Fruit fly (Drosophila melanogaster) whole organism, embryonic: ENCODE results near the gene Rpt6.

ENCODE experiments used
- Abd-B ChIP-seq: fragments of 200-800 bp; sonication (Bioruptor generic); optimal IDR thresholded peaks from 2 replicates; lab custom pipeline; 2018; ENCODE audit warnings: missing biosample characterization, mild to moderate bottlenecking, missing genetic modification characterization, moderate library complexity
- Aef1 ChIP-seq: fragments of 200-800 bp; sonication (Bioruptor generic); IDR thresholded peaks from 3 replicates; pipeline ENCODE4 v1.3.6; 2022; ENCODE audit warnings: missing biosample characterization, missing genetic modification characterization
- Atf3 ChIP-seq: fragments of 200-800 bp; sonication (Bioruptor generic); optimal IDR thresholded peaks from 3 replicates; lab custom pipeline; 2016; ENCODE audit warnings: missing biosample characterization, missing genetic modification characterization
- Blimp-1 ChIP-seq: fragments of 200-800 bp; sonication (Bioruptor generic); optimal IDR thresholded peaks from 3 replicates; lab custom pipeline; 2018; ENCODE audit warnings: missing biosample characterization, missing genetic modification characterization, mild to moderate bottlenecking, moderate library complexity, missing genetic modification reagents
- BtbVII ChIP-seq: fragments of 200-800 bp; sonication (Bioruptor generic); optimal IDR thresholded peaks from 3 replicates; lab custom pipeline; 2017; ENCODE audit warnings: missing biosample characterization, mild to moderate bottlenecking, missing genetic modification characterization
- CG10209 ChIP-seq: fragments of 200-800 bp; sonication (Bioruptor generic); optimal IDR thresholded peaks from 3 replicates; lab custom pipeline; 2017; ENCODE audit warnings: missing biosample characterization, mild to moderate bottlenecking, missing genetic modification characterization, missing genetic modification reagents
- CG1024 ChIP-seq: fragments of 200-800 bp; sonication (Bioruptor generic); IDR thresholded peaks from 2 replicates; pipeline ENCODE4 v1.3.6; 2022; ENCODE audit warnings: missing biosample characterization, missing genetic modification characterization
- CG12391 ChIP-seq: fragments of 200-800 bp; sonication (Bioruptor generic); optimal IDR thresholded peaks from 3 replicates; lab custom pipeline; 2018; ENCODE audit warnings: missing biosample characterization, mild to moderate bottlenecking, missing genetic modification characterization, moderate library complexity
- CG13775 ChIP-seq: fragments of 200-800 bp; sonication (Bioruptor generic); optimal IDR thresholded peaks from 3 replicates; lab custom pipeline; 2017; ENCODE audit warnings: missing biosample characterization, mild to moderate bottlenecking, missing genetic modification characterization
- CG13894 ChIP-seq: fragments of 200-800 bp; sonication (Bioruptor generic); optimal IDR thresholded peaks from 3 replicates; lab custom pipeline; 2018; ENCODE audit warnings: missing biosample characterization, mild to moderate bottlenecking, missing genetic modification characterization, moderate library complexity
- CG16815 ChIP-seq: fragments of 200-800 bp; sonication (Bioruptor generic); optimal IDR thresholded peaks from 3 replicates; lab custom pipeline; 2017; ENCODE audit warnings: missing biosample characterization, mild to moderate bottlenecking, missing genetic modification characterization
- CG17186 ChIP-seq: fragments of 200-800 bp; sonication (Bioruptor generic); optimal IDR thresholded peaks from 3 replicates; lab custom pipeline; 2017; ENCODE audit warnings: missing biosample characterization, missing genetic modification reagents, missing genetic modification characterization
- CG2875 ChIP-seq: fragments of 200-800 bp; sonication (Bioruptor generic); optimal IDR thresholded peaks from 2 replicates; lab custom pipeline; 2017; ENCODE audit warnings: missing biosample characterization, mild to moderate bottlenecking, missing genetic modification characterization, missing genetic modification reagents
- CG30403 ChIP-seq: fragments of 200-800 bp; sonication (Bioruptor generic); optimal IDR thresholded peaks from 3 replicates; lab custom pipeline; 2016; ENCODE audit warnings: missing biosample characterization, missing genetic modification characterization
- CG32532 ChIP-seq: fragments of 200-800 bp; sonication (Bioruptor generic); IDR thresholded peaks from 2 replicates; pipeline ENCODE4 v1.3.6; 2022; ENCODE audit warnings: missing biosample characterization, missing genetic modification characterization
- CG34422 ChIP-seq: fragments of 200-800 bp; sonication (Bioruptor generic); IDR thresholded peaks from 3 replicates; pipeline ENCODE4 v1.3.6; 2022; ENCODE audit warnings: missing biosample characterization, missing genetic modification characterization
- CG6175 ChIP-seq: fragments of 200-800 bp; sonication (Bioruptor generic); IDR thresholded peaks from 3 replicates; pipeline ENCODE4 v1.3.6; 2022; ENCODE audit warnings: missing biosample characterization, missing genetic modification characterization
- CG7271 ChIP-seq: fragments of 200-800 bp; sonication (Bioruptor generic); optimal IDR thresholded peaks from 2 replicates; lab custom pipeline; 2018; ENCODE audit warnings: missing biosample characterization, mild to moderate bottlenecking, missing genetic modification characterization, moderate library complexity
- CG7839 ChIP-seq: fragments of 200-800 bp; sonication (Bioruptor generic); optimal IDR thresholded peaks from 3 replicates; lab custom pipeline; 2018; ENCODE audit warnings: missing biosample characterization, mild to moderate bottlenecking, missing genetic modification characterization, moderate library complexity
- CG8359 ChIP-seq: fragments of 200-800 bp; sonication (Bioruptor generic); optimal IDR thresholded peaks from 2 replicates; lab custom pipeline; 2017; ENCODE audit warnings: missing biosample characterization, mild to moderate bottlenecking, missing genetic modification characterization, borderline replicate concordance
- Chrac-16 ChIP-seq: fragments of 200-800 bp; sonication (Bioruptor generic); optimal IDR thresholded peaks from 3 replicates; lab custom pipeline; 2016; ENCODE audit warnings: missing biosample characterization, missing genetic modification characterization
- CoRest ChIP-seq: fragments of 200-800 bp; sonication (Bioruptor generic); optimal IDR thresholded peaks from 3 replicates; lab custom pipeline; 2018; ENCODE audit warnings: missing biosample characterization, mild to moderate bottlenecking, missing genetic modification characterization, moderate library complexity
- Doc3 ChIP-seq: fragments of 200-800 bp; sonication (Bioruptor generic); IDR thresholded peaks from 3 replicates; pipeline ENCODE4 v1.3.6; 2022; ENCODE audit warnings: missing biosample characterization, missing genetic modification characterization; ENCODE audit not compliant: partially characterized antibody
- E2f2 ChIP-seq: fragments of 200-800 bp; sonication (Bioruptor generic); IDR thresholded peaks from 2 replicates; pipeline ENCODE4 v1.3.6; 2022; ENCODE audit warnings: missing biosample characterization, missing genetic modification characterization
- HLH4C ChIP-seq: fragments of 200-800 bp; sonication (Bioruptor generic); IDR thresholded peaks from 3 replicates; pipeline ENCODE4 v1.3.6; 2022; ENCODE audit warnings: missing biosample characterization, missing genetic modification characterization; ENCODE audit not compliant: partially characterized antibody
- Meics ChIP-seq: fragments of 200-800 bp; sonication (Bioruptor generic); optimal IDR thresholded peaks from 2 replicates; lab custom pipeline; 2017; ENCODE audit warnings: missing biosample characterization, mild to moderate bottlenecking, missing genetic modification characterization
- NC2α ChIP-seq: fragments of 200-800 bp; sonication (Bioruptor generic); optimal IDR thresholded peaks from 2 replicates; lab custom pipeline; 2016; ENCODE audit warnings: missing biosample characterization, missing genetic modification characterization
- Six4 ChIP-seq: fragments of 200-800 bp; sonication (Bioruptor generic); optimal IDR thresholded peaks from 2 replicates; lab custom pipeline; 2016; ENCODE audit warnings: missing biosample characterization, missing genetic modification characterization
- Spps ChIP-seq: fragments of 200-800 bp; sonication (Bioruptor generic); optimal IDR thresholded peaks from 2 replicates; lab custom pipeline; 2018; ENCODE audit warnings: missing biosample characterization, mild to moderate bottlenecking, missing genetic modification characterization
- btn ChIP-seq: fragments of 200-800 bp; sonication (Bioruptor generic); optimal IDR thresholded peaks from 2 replicates; lab custom pipeline; 2016; ENCODE audit warnings: missing biosample characterization, missing genetic modification characterization
- chn ChIP-seq: fragments of 200-800 bp; sonication (Bioruptor generic); optimal IDR thresholded peaks from 2 replicates; lab custom pipeline; 2016; ENCODE audit warnings: missing biosample characterization, missing genetic modification characterization
- gem ChIP-seq: fragments of 200-800 bp; sonication (Bioruptor generic); optimal IDR thresholded peaks from 2 replicates; lab custom pipeline; 2019; ENCODE audit warnings: missing biosample characterization, mild to moderate bottlenecking, missing genetic modification characterization, moderate library complexity
- grau ChIP-seq: fragments of 200-800 bp; optimal IDR thresholded peaks from 3 replicates; lab custom pipeline; 2019; ENCODE audit warnings: missing biosample characterization, mild to moderate bottlenecking, missing genetic modification characterization, moderate library complexity
- grn ChIP-seq: fragments of 200-800 bp; sonication (Bioruptor generic); optimal IDR thresholded peaks from 3 replicates; lab custom pipeline; 2017; ENCODE audit warnings: missing biosample characterization, missing genetic modification characterization
- gro ChIP-seq: fragments of 200-800 bp; sonication (Bioruptor generic); optimal IDR thresholded peaks from 2 replicates; lab custom pipeline; 2016; ENCODE audit warnings: missing biosample characterization, missing genetic modification characterization
- hkb ChIP-seq, 2 experiments: fragments of 200-800 bp in 1 of 2; fragments of >200 bp in 1 of 2; sonication (Bioruptor generic) in 1 of 2; IDR thresholded peaks in 1 of 2; optimal IDR thresholded peaks in 1 of 2; 2 replicates each; pipeline versions ENCODE4 v1.3.6 to Lab custom; 2017 to 2022; ENCODE audit warnings: missing biosample characterization in 1 of 2, missing genetic modification characterization in 1 of 2
- kah ChIP-seq: fragments of 200-800 bp; sonication (Bioruptor generic); optimal IDR thresholded peaks from 2 replicates; lab custom pipeline; 2018; ENCODE audit warnings: missing biosample characterization, mild to moderate bottlenecking, missing genetic modification characterization
- kay ChIP-seq: fragments of 200-800 bp; sonication (Bioruptor generic); optimal IDR thresholded peaks from 2 replicates; lab custom pipeline; 2016; ENCODE audit warnings: missing biosample characterization, missing genetic modification characterization
- nau ChIP-seq: fragments of 200-800 bp; sonication (Bioruptor generic); optimal IDR thresholded peaks from 3 replicates; lab custom pipeline; 2017; ENCODE audit warnings: missing biosample characterization, mild to moderate bottlenecking, missing genetic modification characterization, missing genetic modification reagents
- pan ChIP-seq, 4 experiments: fragments of >200 bp in 3 of 4; fragments of 200-800 bp in 1 of 4; sonication (Bioruptor generic) in 1 of 4; optimal IDR thresholded peaks in 3 of 4; IDR thresholded peaks in 1 of 4; 2 replicates each; pipeline versions ENCODE4 v1.3.6 to Lab custom; 2017 to 2022; ENCODE audit warnings: missing biosample characterization in 2 of 4, missing genetic modification characterization in 2 of 4, mixed read lengths in 1 of 4
- phol ChIP-seq: fragments of 200-800 bp; sonication (Bioruptor generic); optimal IDR thresholded peaks from 3 replicates; lab custom pipeline; 2018; ENCODE audit warnings: missing biosample characterization, mild to moderate bottlenecking, missing genetic modification characterization, moderate library complexity
- sima ChIP-seq: fragments of 200-800 bp; sonication (Bioruptor generic); optimal IDR thresholded peaks from 2 replicates; lab custom pipeline; 2016; ENCODE audit warnings: missing biosample characterization, missing genetic modification characterization
- ssp ChIP-seq: fragments of 200-800 bp; sonication (Bioruptor generic); IDR thresholded peaks from 2 replicates; pipeline ENCODE4 v1.3.6; 2022; ENCODE audit warnings: missing biosample characterization, missing genetic modification characterization
- trh ChIP-seq: fragments of 200-800 bp; sonication (Bioruptor generic); optimal IDR thresholded peaks from 2 replicates; lab custom pipeline; 2016; ENCODE audit warnings: missing biosample characterization, missing genetic modification characterization
- tx ChIP-seq: fragments of 200-800 bp; sonication (Bioruptor generic); optimal IDR thresholded peaks from 2 replicates; lab custom pipeline; 2016; ENCODE audit warnings: missing biosample characterization, missing genetic modification characterization
- unpg ChIP-seq: fragments of 200-800 bp; sonication (Bioruptor generic); optimal IDR thresholded peaks from 3 replicates; lab custom pipeline; 2018; ENCODE audit warnings: missing biosample characterization, mild to moderate bottlenecking, missing genetic modification characterization, moderate library complexity
- zen2 ChIP-seq: fragments of 200-800 bp; sonication (Bioruptor generic); IDR thresholded peaks from 3 replicates; pipeline ENCODE4 v1.3.6; 2022; ENCODE audit warnings: missing biosample characterization, missing genetic modification characterization; ENCODE audit not compliant: partially characterized antibody

Rpt6 gene

DNA sequence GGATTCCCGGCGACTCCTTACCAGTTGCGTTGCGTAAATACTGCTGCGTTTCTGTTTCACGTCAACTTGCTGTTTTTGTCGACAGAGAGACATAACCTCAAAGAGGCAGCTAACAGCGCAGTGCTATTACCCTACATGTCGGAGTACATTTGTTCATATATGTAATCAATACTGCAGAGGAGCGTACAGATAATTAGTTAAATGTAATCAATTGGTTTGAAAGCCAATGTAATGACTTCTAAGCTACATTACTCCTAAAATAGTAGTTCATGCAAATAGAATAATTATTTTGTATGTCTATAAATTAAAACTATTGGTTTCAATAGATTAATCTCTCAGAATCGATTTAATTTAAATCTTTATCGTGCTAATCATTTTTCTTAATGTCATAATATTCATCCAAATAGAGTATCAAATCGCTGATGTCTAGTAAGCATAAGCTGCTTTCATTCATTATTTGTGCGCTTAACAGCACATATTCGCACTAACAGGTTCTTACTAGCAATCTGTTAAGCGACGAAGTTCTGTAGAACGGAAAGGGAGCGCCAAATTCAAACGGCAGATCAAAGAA is 3.4 kb downstream of the Rpt6 start, which contains the start of the genes SLIRP1 and anox (continued):
- TF ChIP-seq Aef1 (GFP tag; lab: Robert Waterston, UW) (peak; percentile 78), Six4 (GFP tag; lab: Kevin White, UChicago) (peak; percentile 82), Meics (GFP tag; lab: Kevin White, UChicago) (peak; percentile 91), sima (GFP tag; lab: Kevin White, UChicago) (no peak), btn (GFP tag; lab: Kevin White, UChicago) (peak; percentile 18), grau (peak; percentile 93), HLH4C (GFP tag; lab: Robert Waterston, UW) (no peak), CG7271 (no peak), CG6175 (GFP tag; lab: Robert Waterston, UW) (no peak), pan (optimal IDR thresholded peaks at IDR 0.05; lab: Kevin White, UChicago) (no peak), pan (GFP tag; optimal IDR thresholded peaks at IDR 0.05 in 1 of 2, IDR thresholded peaks at IDR 0.05 in 1 of 2) (peak in 1 of 2 experiments; percentile 78), trh (GFP tag; lab: Kevin White, UChicago) (peak; percentile 81), CG1024 (GFP tag; lab: Robert Waterston, UW) (no peak), CG10209 (GFP tag; lab: Kevin White, UChicago) (peak; percentile 83), CG16815 (GFP tag; lab: Kevin White, UChicago) (peak; percentile 86), hkb (optimal IDR thresholded peaks at IDR 0.05; lab: Kevin White, UChicago) (no peak), hkb (GFP tag; IDR thresholded peaks at IDR 0.05; lab: Robert Waterston, UW) (peak; percentile 84), CG30403 (GFP tag; lab: Kevin White, UChicago) (peak; percentile 93), nau (GFP tag; lab: Kevin White, UChicago) (peak; percentile 77), NC2α (GFP tag; lab: Kevin White, UChicago) (peak; percentile 69), gem (tag; lab: Kevin White, UChicago) (peak; percentile 95), ssp (GFP tag; lab: Robert Waterston, UW) (peak; percentile 68), BtbVII (GFP tag; lab: Kevin White, UChicago) (peak; percentile 79), gro (GFP tag; lab: Kevin White, UChicago) (peak; percentile 82), kay (GFP tag; lab: Kevin White, UChicago) (peak; percentile 76), CG17186 (GFP tag; lab: Kevin White, UChicago) (peak; percentile 99), phol (tag; lab: Kevin White, UChicago) (peak; percentile 93), Doc3 (GFP tag; lab: Robert Waterston, UW) (no peak), CG32532 (GFP tag; lab: Robert Waterston, UW) (peak; percentile 85), CG7839 (peak; percentile 94), tx (GFP tag; lab: Kevin White, UChicago) (peak; percentile 69), unpg (GFP tag; lab: Kevin White, UChicago) (peak; percentile 89), Chrac-16 (GFP tag; lab: Kevin White, UChicago) (peak; percentile 87), Spps (tag; lab: Kevin White, UChicago) (peak; percentile 70), CG34422 (peak; percentile 61; the same call in 2 of the 3 replicates), CG13775 (GFP tag; lab: Kevin White, UChicago) (peak; percentile 87), CG2875 (GFP tag; lab: Kevin White, UChicago) (peak; percentile 63), CG8359 (GFP tag; lab: Kevin White, UChicago) (peak; percentile 66), CG12391 (peak; percentile 93), kah (GFP tag; lab: Kevin White, UChicago) (peak; percentile 3), zen2 (GFP tag; lab: Robert Waterston, UW) (no peak), E2f2 (peak; percentile 74), CoRest (tag; lab: Kevin White, UChicago) (peak; percentile 96), chn (GFP tag; lab: Kevin White, UChicago) (peak; percentile 59), Blimp-1 (peak; percentile 78), grn (GFP tag; lab: Kevin White, UChicago) (peak; percentile 39), Atf3 (GFP tag; lab: Kevin White, UChicago) (peak; percentile 51), CG13894 (tag; lab: Kevin White, UChicago) (peak; percentile 77), Abd-B (GFP tag; lab: Kevin White, UChicago) (peak; percentile 91)
